Worm (Caenorhabditis elegans): ENCODE results near the gene ptr-22.

Gene ptr-22

ce11 chrV:18967479-18968056, 36.4 kb upstream of the ptr-22 start, which contains the start of gene Y39B6A.43:
Y39B6A.43 (minus strand) TSS chrV:18967829.
- TF ChIP-seq lsy-12 (tag; optimal IDR thresholded peaks at IDR 0.05), result peak; percentile 93
- peak; percentile 86 for TF ChIP-seq egl-5 (tag; optimal IDR thresholded peaks at IDR 0.05)
- peak; percentile 86 for TF ChIP-seq snpc-4 (tag; optimal IDR thresholded peaks at IDR 0.05)
- peak; percentile 97 for TF ChIP-seq nhr-23 (tag; optimal IDR thresholded peaks at IDR 0.05)
- TF ChIP-seq sea-2 (GFP tag; optimal IDR thresholded peaks at IDR 0.05), result no peak
- TF ChIP-seq nhr-12 (tag; optimal IDR thresholded peaks at IDR 0.05), result no peak
- TF ChIP-seq hmg-11 (tag; optimal IDR thresholded peaks at IDR 0.05), result peak; percentile 56
- TF ChIP-seq nhr-28 (tag; optimal IDR thresholded peaks at IDR 0.05), result peak; percentile 26
- peak; percentile 41 for TF ChIP-seq nhr-67 (tag; optimal IDR thresholded peaks at IDR 0.05)
- peak; percentile 92 for TF ChIP-seq R02D3.7 (tag; optimal IDR thresholded peaks at IDR 0.05)
- TF ChIP-seq ztf-11 (tag; optimal IDR thresholded peaks at IDR 0.05), result no peak
- TF ChIP-seq nhr-25 (tag; optimal IDR thresholded peaks at IDR 0.05), result peak; percentile 88
- peak; percentile 75 for TF ChIP-seq zag-1 (tag; optimal IDR thresholded peaks at IDR 0.05)
- peak; percentile 79 for TF ChIP-seq egl-27 (tag; optimal IDR thresholded peaks at IDR 0.05)
- no peak for TF ChIP-seq mdl-1 (tag; optimal IDR thresholded peaks at IDR 0.05)
- TF ChIP-seq nhr-76 (tag; optimal IDR thresholded peaks at IDR 0.05), result peak; percentile 68
- no peak for TF ChIP-seq ceh-9 (tag; optimal IDR thresholded peaks at IDR 0.05)
- peak; percentile 66 for TF ChIP-seq fkh-10 (GFP tag; optimal IDR thresholded peaks at IDR 0.05)
- peak; percentile 65 for TF ChIP-seq nhr-11 (tag; optimal IDR thresholded peaks at IDR 0.05)
- peak; percentile 62 for TF ChIP-seq unc-39 (tag; optimal IDR thresholded peaks at IDR 0.05)
- peak; percentile 84 for TF ChIP-seq aly-2 (tag; optimal IDR thresholded peaks at IDR 0.05)
- TF ChIP-seq eor-1 (tag; optimal IDR thresholded peaks at IDR 0.05), result no peak
- peak; percentile 94 for TF ChIP-seq skn-1 (tag; optimal IDR thresholded peaks at IDR 0.05)
- no peak for TF ChIP-seq mml-1 (tag; optimal IDR thresholded peaks at IDR 0.05)
- TF ChIP-seq elt-1 (tag; optimal IDR thresholded peaks at IDR 0.05), result peak; percentile 52
- TF ChIP-seq ZK546.5 (tag; optimal IDR thresholded peaks at IDR 0.05), result peak; percentile 23
- TF ChIP-seq nfya-1 (tag; optimal IDR thresholded peaks at IDR 0.05; ENCODE audit: insufficient read depth), result peak; percentile 92
- peak; percentile 25 for TF ChIP-seq fos-1 (tag; optimal IDR thresholded peaks at IDR 0.05)
- no peak for TF ChIP-seq ceh-16 (tag; optimal IDR thresholded peaks at IDR 0.05)
- TF ChIP-seq elt-2 (tag; optimal IDR thresholded peaks at IDR 0.05), result peak; percentile 88
- no peak for TF ChIP-seq nhr-237 (tag; optimal IDR thresholded peaks at IDR 0.05)
- peak; percentile 87 for TF ChIP-seq lin-39 (tag; optimal IDR thresholded peaks at IDR 0.05)
- peak; percentile 95 for TF ChIP-seq ceh-28 (tag; optimal IDR thresholded peaks at IDR 0.05)
- TF ChIP-seq unc-62 (GFP tag; optimal IDR thresholded peaks at IDR 0.05), result peak; percentile 86
- peak; percentile 95 for TF ChIP-seq ceh-82 (tag; optimal IDR thresholded peaks at IDR 0.05)
- TF ChIP-seq pha-4 (tag; optimal IDR thresholded peaks at IDR 0.05), result peak; percentile 100
- no peak for TF ChIP-seq daf-12 (tag; optimal IDR thresholded peaks at IDR 0.05)
- peak; percentile 73 for TF ChIP-seq ztf-4 (tag; optimal IDR thresholded peaks at IDR 0.05)
- TF ChIP-seq pqm-1 (tag; optimal IDR thresholded peaks at IDR 0.05), result peak; percentile 66
- peak; percentile 98 for TF ChIP-seq lin-15B (tag; optimal IDR thresholded peaks at IDR 0.05)
- peak; percentile 66 for TF ChIP-seq fkh-2 (tag; optimal IDR thresholded peaks at IDR 0.05)
- peak; percentile 86 for TF ChIP-seq nhr-77 (tag; optimal IDR thresholded peaks at IDR 0.05)
- TF ChIP-seq nhr-43 (tag; optimal IDR thresholded peaks at IDR 0.05; ENCODE audit: poor library complexity, severe bottlenecking), result peak; percentile 93
- TF ChIP-seq jun-1 (tag; optimal IDR thresholded peaks at IDR 0.05), result peak; percentile 95
- peak; percentile 53 for TF ChIP-seq ama-1 (optimal IDR thresholded peaks at IDR 0.05)
- TF ChIP-seq tbx-2 (tag; optimal IDR thresholded peaks at IDR 0.05), result peak; percentile 92
- peak in 1 of 3 experiments; percentile 83 for TF ChIP-seq elt-3 (tag; optimal IDR thresholded peaks at IDR 0.05)
